Worm (Caenorhabditis elegans) whole organism, young adult: Measurements from ENCODE around the gene Y38C1AA.1.

Experiments
- B0336.3 ChIP-seq: fragments of 200-800 bp; sonication (Bioruptor generic); IDR thresholded peaks from 2 replicates; pipeline ENCODE4 v1.3.6; 2022; ENCODE audit warnings: missing genetic modification characterization, missing compliant biosample characterization
- D2030.7 ChIP-seq: fragments of 200-800 bp; sonication (Bioruptor generic); IDR thresholded peaks from 2 replicates; pipeline ENCODE4 v1.3.6; 2022; ENCODE audit warnings: missing genetic modification reagents, missing genetic modification characterization, missing compliant biosample characterization
- F33H1.4 ChIP-seq: fragments of 200-800 bp; sonication (Bioruptor generic); IDR thresholded peaks from 2 replicates; pipeline ENCODE4 v1.3.6; 2022; ENCODE audit warnings: missing genetic modification reagents, missing genetic modification characterization, missing compliant biosample characterization
- F52B5.7 ChIP-seq: sonication (generic microtip); optimal IDR thresholded peaks from 2 replicates; lab custom pipeline; 2016; ENCODE audit warnings: mild to moderate bottlenecking, missing genetic modification characterization, missing compliant biosample characterization
- F57C9.4 ChIP-seq: sonication (generic microtip); optimal IDR thresholded peaks from 2 replicates; lab custom pipeline; 2017; ENCODE audit warnings: mild to moderate bottlenecking, missing genetic modification characterization, missing compliant biosample characterization
- T26A5.8 ChIP-seq: sonication (generic microtip); optimal IDR thresholded peaks from 2 replicates; lab custom pipeline; 2016; ENCODE audit warnings: missing genetic modification characterization, missing compliant biosample characterization
- Y56A3A.18 ChIP-seq: fragments of 200-800 bp; sonication (Bioruptor generic); IDR thresholded peaks from 2 replicates; pipeline ENCODE4 v1.3.6; 2022; ENCODE audit warnings: missing genetic modification reagents, missing genetic modification characterization, missing compliant biosample characterization
- Y79H2A.3 ChIP-seq: fragments of 200-800 bp; sonication (Bioruptor generic); conservative IDR thresholded peaks from 2 replicates; pipeline ENCODE4 v1.3.6; 2022; ENCODE audit warnings: missing genetic modification reagents, missing genetic modification characterization, missing compliant biosample characterization
- ZK185.1 ChIP-seq: sonication (generic microtip); optimal IDR thresholded peaks from 2 replicates; lab custom pipeline; 2016; ENCODE audit warnings: mild to moderate bottlenecking, missing genetic modification characterization, missing compliant biosample characterization; ENCODE audit not compliant: poor library complexity, severe bottlenecking
- ama-1 ChIP-seq, 3 experiments: fragments of 150-350 bp in 1 of 3; sonication (generic microtip) in 2 of 3; optimal IDR thresholded peaks; 2 replicates each; lab custom pipeline; 2014 to 2018; ENCODE audit warnings: missing biosample characterization in 2 of 3, missing genetic modification characterization in 2 of 3, missing genetic modification reagents in 2 of 3
- aptf-3 ChIP-seq: fragments of 200-800 bp; sonication (Bioruptor generic); IDR thresholded peaks from 2 replicates; pipeline ENCODE4 v1.3.6; 2022; ENCODE audit warnings: missing genetic modification characterization, missing compliant biosample characterization
- atf-7 ChIP-seq: sonication (generic microtip); optimal IDR thresholded peaks from 2 replicates; lab custom pipeline; 2017; ENCODE audit warnings: mild to moderate bottlenecking, missing genetic modification characterization, missing compliant biosample characterization
- chd-7 ChIP-seq: sonication (generic microtip); optimal IDR thresholded peaks from 2 replicates; lab custom pipeline; 2016; ENCODE audit warnings: mild to moderate bottlenecking, missing genetic modification characterization, moderate library complexity, missing compliant biosample characterization
- egl-18 ChIP-seq: fragments of 200-800 bp; sonication (Bioruptor generic); IDR thresholded peaks from 2 replicates; pipeline ENCODE4 v1.3.6; 2022; ENCODE audit warnings: missing genetic modification reagents, missing genetic modification characterization, missing compliant biosample characterization
- egl-44 ChIP-seq: fragments of 200-800 bp; sonication (Bioruptor generic); IDR thresholded peaks from 2 replicates; pipeline ENCODE4 v1.3.6; 2022; ENCODE audit warnings: missing genetic modification reagents, missing genetic modification characterization, missing compliant biosample characterization
- fkh-3 ChIP-seq: sonication (generic microtip); optimal IDR thresholded peaks from 2 replicates; lab custom pipeline; 2016; ENCODE audit warnings: mild to moderate bottlenecking, missing genetic modification characterization, missing compliant biosample characterization
- him-1 ChIP-seq: sonication (generic microtip); optimal IDR thresholded peaks from 2 replicates; lab custom pipeline; 2016; ENCODE audit warnings: missing genotype, missing genetic modification reagents, missing genetic modification characterization, missing compliant biosample characterization
- lin-26 ChIP-seq: fragments of 200-800 bp; sonication (Bioruptor generic); IDR thresholded peaks from 2 replicates; pipeline ENCODE4 v1.3.6; 2022; ENCODE audit warnings: missing genetic modification reagents, missing genetic modification characterization, missing compliant biosample characterization
- lin-40 ChIP-seq: sonication (generic microtip); optimal IDR thresholded peaks from 2 replicates; lab custom pipeline; 2016; ENCODE audit warnings: missing genetic modification characterization, mild to moderate bottlenecking, missing compliant biosample characterization, missing genotype, missing genetic modification reagents
- lsl-1 ChIP-seq: fragments of 200-800 bp; sonication (Bioruptor generic); optimal IDR thresholded peaks from 2 replicates; lab custom pipeline; 2018; ENCODE audit warnings: mild to moderate bottlenecking, missing genetic modification characterization, moderate library complexity, missing compliant biosample characterization
- lsy-27 ChIP-seq: sonication (generic microtip); optimal IDR thresholded peaks from 2 replicates; lab custom pipeline; 2017; ENCODE audit warnings: missing genetic modification characterization, mild to moderate bottlenecking, missing compliant biosample characterization, antibody characterized with exemption, missing genotype, borderline replicate concordance; ENCODE audit not compliant: insufficient read depth
- madf-3 ChIP-seq: fragments of 200-800 bp; sonication (Bioruptor generic); IDR thresholded peaks from 2 replicates; pipeline ENCODE4 v1.3.6; 2022; ENCODE audit warnings: missing genetic modification reagents, missing genetic modification characterization, missing compliant biosample characterization
- madf-6 ChIP-seq: fragments of 200-800 bp; sonication (Bioruptor generic); IDR thresholded peaks from 2 replicates; pipeline ENCODE4 v1.3.6; 2022; ENCODE audit warnings: missing genetic modification reagents, missing genetic modification characterization, missing compliant biosample characterization
- mel-28 ChIP-seq: sonication (generic microtip); optimal IDR thresholded peaks from 2 replicates; lab custom pipeline; 2016; ENCODE audit warnings: borderline replicate concordance, mild to moderate bottlenecking, missing genetic modification characterization, missing compliant biosample characterization
- nhr-179 ChIP-seq: sonication (generic microtip); optimal IDR thresholded peaks from 2 replicates; lab custom pipeline; 2016; ENCODE audit warnings: mild to moderate bottlenecking, missing genetic modification characterization, missing compliant biosample characterization
- nhr-27 ChIP-seq: fragments of 200-800 bp; sonication (Bioruptor generic); optimal IDR thresholded peaks from 2 replicates; lab custom pipeline; 2018; ENCODE audit warnings: mild to moderate bottlenecking, missing genetic modification characterization, moderate library complexity, missing compliant biosample characterization
- pbrm-1 ChIP-seq: fragments of 200-800 bp; sonication (Bioruptor generic); IDR thresholded peaks from 2 replicates; pipeline ENCODE4 v1.3.6; 2022; ENCODE audit warnings: missing genetic modification reagents, missing genetic modification characterization, missing compliant biosample characterization
- rcor-1 ChIP-seq: fragments of 200-800 bp; sonication (Bioruptor generic); IDR thresholded peaks from 2 replicates; pipeline ENCODE4 v1.3.6; 2022; ENCODE audit warnings: missing genetic modification reagents, missing genetic modification characterization, missing compliant biosample characterization
- rec-8 ChIP-seq, 2 experiments: sonication (generic microtip); optimal IDR thresholded peaks; 2 replicates each; lab custom pipeline; 2016; ENCODE audit warnings: mild to moderate bottlenecking in 2 of 2, missing genetic modification characterization in 2 of 2, missing genetic modification reagents in 2 of 2, missing genotype in 2 of 2, missing biosample characterization in 1 of 2, missing compliant biosample characterization in 1 of 2, moderate library complexity in 1 of 2
- repo-1 ChIP-seq: sonication (generic microtip); optimal IDR thresholded peaks from 2 replicates; lab custom pipeline; 2017; ENCODE audit warnings: mild to moderate bottlenecking, missing genetic modification characterization, missing compliant biosample characterization
- sea-2 ChIP-seq: fragments of 200-800 bp; sonication (Bioruptor generic); IDR thresholded peaks from 2 replicates; pipeline ENCODE4 v1.3.6; 2022; ENCODE audit warnings: missing genetic modification characterization, missing compliant biosample characterization
- snpc-1.3 ChIP-seq: sonication (generic microtip); optimal IDR thresholded peaks from 2 replicates; lab custom pipeline; 2017; ENCODE audit warnings: missing genetic modification characterization, mild to moderate bottlenecking, missing compliant biosample characterization, antibody characterized with exemption, moderate library complexity, missing genotype, missing genetic modification reagents; ENCODE audit not compliant: insufficient read depth
- tlf-1 ChIP-seq: fragments of 200-800 bp; sonication (Bioruptor generic); optimal IDR thresholded peaks from 2 replicates; lab custom pipeline; 2018; ENCODE audit warnings: mild to moderate bottlenecking, missing genetic modification characterization, missing compliant biosample characterization
- unc-130 ChIP-seq: sonication (generic microtip); optimal IDR thresholded peaks from 2 replicates; lab custom pipeline; 2016; ENCODE audit warnings: missing genetic modification reagents, missing genetic modification characterization, missing compliant biosample characterization
- unc-62 ChIP-seq: fragments of 150-350 bp; optimal IDR thresholded peaks from 2 replicates; lab custom pipeline; 2014; ENCODE audit warnings: missing biosample characterization, missing genetic modification reagents, missing genetic modification characterization
- xnd-1 ChIP-seq: sonication (generic microtip); optimal IDR thresholded peaks from 2 replicates; lab custom pipeline; 2016; ENCODE audit warnings: missing genotype, missing genetic modification reagents, missing genetic modification characterization, missing compliant biosample characterization

Y38C1AA.1 gene

ce11 chrIV:178696-179095, 29.3 kb upstream of the Y38C1AA.1 start, which contains the start of gene tcl-2:
Gene tcl-2 (plus strand): TSS chrIV:179083.
- TF ChIP-seq unc-62 (no peak), ama-1 (optimal IDR thresholded peaks at IDR 0.05; lab: Kevin White, UChicago) (no peak), ama-1 (GFP tag; optimal IDR thresholded peaks at IDR 0.05; lab: Kevin White, UChicago) (no peak), egl-44 (no peak), repo-1 (tag; lab: Kevin White, UChicago) (no peak), fkh-3 (tag; lab: Kevin White, UChicago) (no peak), ZK185.1 (tag; lab: Kevin White, UChicago) (no peak), F57C9.4 (tag; lab: Kevin White, UChicago) (no peak), F52B5.7 (no peak), lin-40 (no peak), tlf-1 (GFP tag; lab: Kevin White, UChicago) (no peak), B0336.3 (no peak), nhr-27 (tag; lab: Kevin White, UChicago) (no peak), madf-6 (no peak)

- TF ChIP-seq unc-130 (GFP tag; lab: Kevin White, UChicago) (no peak), mel-28 (no peak), sea-2 (GFP tag; lab: Robert Waterston, UW) (no peak), T26A5.8 (tag; lab: Kevin White, UChicago) (no peak), rec-8 (tag; optimal IDR thresholded peaks at IDR 0.05; lab: Kevin White, UChicago) (no peak), D2030.7 (GFP tag; lab: Robert Waterston, UW) (no peak), lin-26 (GFP tag; lab: Robert Waterston, UW) (no peak), Y79H2A.3 (GFP tag; lab: Robert Waterston, UW) (no peak), snpc-1.3 (tag; lab: Kevin White, UChicago) (no peak), rcor-1 (GFP tag; lab: Robert Waterston, UW) (no peak), ZK185.1 (tag; lab: Kevin White, UChicago) (no peak)
Measured at ce11 chrIV:179700-180099, 28.3 kb upstream of the Y38C1AA.1 start.

- no peak for TF ChIP-seq ZK185.1 (tag; lab: Kevin White, UChicago)
- TF ChIP-seq lsl-1 (GFP tag; lab: Kevin White, UChicago) = peak; percentile 81
- no peak for TF ChIP-seq pbrm-1 (GFP tag; lab: Robert Waterston, UW)
- TF ChIP-seq lsy-27 (tag; lab: Kevin White, UChicago) = no peak
- TF ChIP-seq lin-40 = no peak
- no peak for TF ChIP-seq him-1 (tag; lab: Kevin White, UChicago)
- no peak for TF ChIP-seq madf-3 (GFP tag; lab: Robert Waterston, UW)
- TF ChIP-seq atf-7 = no peak
- no peak for TF ChIP-seq egl-18 (GFP tag; lab: Robert Waterston, UW)
- TF ChIP-seq nhr-179 (tag; lab: Kevin White, UChicago) = no peak
- TF ChIP-seq xnd-1 (tag; lab: Kevin White, UChicago) = peak; percentile 55
- peak; percentile 51 for TF ChIP-seq madf-6
- TF ChIP-seq F33H1.4 (GFP tag; lab: Robert Waterston, UW) = peak; percentile 79
- no peak for TF ChIP-seq aptf-3 (GFP tag; lab: Robert Waterston, UW)
Measured at ce11 chrIV:183519-183918, 24.5 kb upstream of the Y38C1AA.1 start.

ce11 chrIV:184184-184583, 23.8 kb upstream of the Y38C1AA.1 start, which contains the start of gene pnc-1:
Gene pnc-1 (plus strand): TSS chrIV:184484.
- no peak for TF ChIP-seq chd-7 (tag; lab: Kevin White, UChicago)
- 0 out of 2 replicates have a peak, but pooled peaks have one; percentile 24 for TF ChIP-seq Y56A3A.18 (GFP tag; lab: Robert Waterston, UW)
- TF ChIP-seq, all 124 proteins: peak for 1
